Worm (Caenorhabditis elegans): Measurements from ENCODE around the gene F09C6.13.

F09C6.13 gene

DNA sequence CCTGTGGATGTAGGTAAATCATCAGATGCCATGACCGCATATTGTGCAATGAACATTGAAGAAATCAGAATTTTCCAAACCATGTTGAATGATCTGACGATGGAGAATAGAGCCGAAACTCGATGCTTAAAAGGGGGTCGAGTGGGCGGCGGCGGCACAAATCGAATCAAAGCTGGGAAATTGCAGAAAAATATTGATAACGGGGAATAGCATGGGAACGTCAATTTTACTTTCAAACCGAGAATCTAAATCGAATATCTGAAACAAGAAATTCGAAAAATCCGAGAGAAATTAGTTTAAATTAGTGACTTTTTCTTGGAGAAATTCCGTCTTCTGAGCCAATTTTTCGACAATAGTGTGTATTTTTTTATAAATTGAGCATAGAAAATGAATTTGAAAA is 31.2 kb downstream of the F09C6.13 start, which contains the start of gene F09C6.10:
F09C6.10 (minus strand) TSS at position 101 of the 400 bp plus-strand sequence.
- no peak for TF ChIP-seq ham-2 (GFP tag; optimal IDR thresholded peaks at IDR 0.05)
- no peak for TF ChIP-seq flh-1 (GFP tag; optimal IDR thresholded peaks at IDR 0.05)
- TF ChIP-seq bed-3 (GFP tag; optimal IDR thresholded peaks at IDR 0.05) = no peak
- no peak for TF ChIP-seq unc-62 (GFP tag; optimal IDR thresholded peaks at IDR 0.05)
- no peak for TF ChIP-seq sptf-1 (tag; optimal IDR thresholded peaks at IDR 0.05)
- TF ChIP-seq nhr-237 (tag; optimal IDR thresholded peaks at IDR 0.05) = no peak
- TF ChIP-seq pha-4 (tag; optimal IDR thresholded peaks at IDR 0.05) = no peak
- no peak for TF ChIP-seq lin-13 (tag; optimal IDR thresholded peaks at IDR 0.05)
- TF ChIP-seq mab-5 (tag; optimal IDR thresholded peaks at IDR 0.05) = no peak
- TF ChIP-seq ceh-39 (tag; optimal IDR thresholded peaks at IDR 0.05) = no peak
- TF ChIP-seq ces-1 (GFP tag; optimal IDR thresholded peaks at IDR 0.05) = no peak
- no peak for TF ChIP-seq M03D4.4 (tag; optimal IDR thresholded peaks at IDR 0.05)
- no peak for TF ChIP-seq lsy-2 (tag; optimal IDR thresholded peaks at IDR 0.05)
- no peak for TF ChIP-seq drap-1 (GFP tag; optimal IDR thresholded peaks at IDR 0.05)

DNA sequence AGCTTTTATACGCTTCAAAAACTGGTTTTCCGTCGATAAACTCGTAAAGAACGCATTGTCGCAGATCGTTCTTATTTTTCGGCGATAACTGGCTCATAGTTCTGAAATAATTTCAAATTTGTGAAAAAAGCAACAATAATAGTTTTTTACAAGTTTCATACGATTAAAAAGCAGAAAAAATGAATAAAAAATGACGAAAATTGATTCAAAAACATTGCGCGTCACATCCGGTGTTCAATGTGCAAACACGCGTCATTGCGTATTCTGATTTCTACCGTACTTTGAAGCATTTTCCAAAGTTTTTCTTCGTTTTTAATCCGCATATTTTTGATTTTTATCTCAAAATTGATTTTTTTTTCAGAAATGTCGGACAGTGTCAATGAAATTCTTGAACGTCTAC is 33.5 kb downstream of the F09C6.13 start, which contains the start of the genes fbxa-206 and Y102A5C.2:
fbxa-206 (minus strand) TSS at position 101 of the 400 bp plus-strand sequence.
Y102A5C.2 (plus strand) TSS at position 354 of the 400 bp plus-strand sequence.
- TF ChIP-seq unc-120 (tag; optimal IDR thresholded peaks at IDR 0.05; ENCODE audit: poor library complexity, severe bottlenecking) = no peak

DNA sequence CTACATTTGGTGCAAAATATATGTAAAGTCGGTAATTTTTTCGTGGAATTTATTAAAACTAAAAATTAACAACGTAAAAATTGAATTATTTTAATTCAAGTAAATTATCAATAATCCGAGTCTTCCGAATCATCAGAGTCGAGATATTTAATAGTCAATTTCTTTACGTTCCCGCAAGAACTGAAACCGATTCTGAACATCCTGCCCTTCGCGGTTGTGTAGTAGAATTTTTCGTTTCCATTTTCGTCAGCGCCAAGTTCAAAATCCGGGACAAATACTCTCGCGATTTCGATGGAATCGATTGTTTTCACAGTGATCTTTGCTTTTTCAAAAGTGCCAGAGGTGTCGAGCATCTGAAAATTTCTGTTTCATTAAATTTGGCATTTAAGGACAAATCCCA is 34.8 kb downstream of the F09C6.13 start:
- no peak for TF ChIP-seq lin-32 (GFP tag; optimal IDR thresholded peaks at IDR 0.05)
- TF ChIP-seq nhr-2 (tag; optimal IDR thresholded peaks at IDR 0.05) = no peak
- TF ChIP-seq lsy-2 (tag; optimal IDR thresholded peaks at IDR 0.05) = no peak
- TF ChIP-seq drap-1 (GFP tag; optimal IDR thresholded peaks at IDR 0.05) = no peak
- no peak for TF ChIP-seq sptf-1 (tag; optimal IDR thresholded peaks at IDR 0.05)
- TF ChIP-seq snpc-4 (tag; optimal IDR thresholded peaks at IDR 0.05) = no peak
- TF ChIP-seq mls-2 (tag; optimal IDR thresholded peaks at IDR 0.05) = no peak
- TF ChIP-seq bed-3 (GFP tag; optimal IDR thresholded peaks at IDR 0.05) = no peak
- no peak for TF ChIP-seq M03D4.4 (tag; optimal IDR thresholded peaks at IDR 0.05)

DNA sequence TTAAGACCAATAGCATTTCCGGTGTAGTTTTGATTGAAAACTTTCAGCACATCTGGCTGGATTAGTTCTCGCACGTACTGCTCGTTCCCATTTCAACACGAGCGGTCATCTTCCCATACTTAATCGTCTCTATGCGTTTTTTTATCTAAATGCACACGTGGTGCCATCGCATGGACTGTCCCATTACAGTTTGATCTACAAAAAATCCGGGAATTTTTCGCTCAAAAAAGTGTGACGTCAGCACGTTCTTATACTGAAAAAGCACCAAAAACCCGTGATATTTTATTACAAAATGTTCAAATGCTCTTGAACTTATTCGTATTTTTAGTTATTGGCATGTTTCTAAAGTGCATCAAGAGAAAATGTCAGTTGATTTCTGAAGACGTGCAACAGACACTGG is 37.1 kb downstream of the F09C6.13 start, which contains the start of gene Y102A5C.4:
Y102A5C.4 (plus strand) TSS at position 301 of the 400 bp plus-strand sequence.
- TF ChIP-seq zip-8 (tag; optimal IDR thresholded peaks at IDR 0.05) (no peak), nhr-2 (tag; optimal IDR thresholded peaks at IDR 0.05) (no peak), unc-62 (GFP tag; optimal IDR thresholded peaks at IDR 0.05) (no peak), lin-13 (tag; optimal IDR thresholded peaks at IDR 0.05) (no peak), unc-120 (tag; optimal IDR thresholded peaks at IDR 0.05; ENCODE audit: poor library complexity, severe bottlenecking) (no peak), mab-5 (tag; optimal IDR thresholded peaks at IDR 0.05) (no peak), bed-3 (GFP tag; optimal IDR thresholded peaks at IDR 0.05) (no peak), M03D4.4 (tag; optimal IDR thresholded peaks at IDR 0.05) (no peak), ztf-11 (tag; optimal IDR thresholded peaks at IDR 0.05) (no peak), nhr-12 (tag; optimal IDR thresholded peaks at IDR 0.05) (no peak), ceh-39 (tag; optimal IDR thresholded peaks at IDR 0.05) (no peak), lin-32 (GFP tag; optimal IDR thresholded peaks at IDR 0.05) (no peak), nhr-237 (tag; optimal IDR thresholded peaks at IDR 0.05) (no peak), blmp-1 (tag; optimal IDR thresholded peaks at IDR 0.05) (no peak), ham-2 (GFP tag; optimal IDR thresholded peaks at IDR 0.05) (no peak), ceh-43 (GFP tag; optimal IDR thresholded peaks at IDR 0.05) (no peak), mls-2 (tag; optimal IDR thresholded peaks at IDR 0.05) (no peak), hlh-1 (tag; optimal IDR thresholded peaks at IDR 0.05) (no peak)

DNA sequence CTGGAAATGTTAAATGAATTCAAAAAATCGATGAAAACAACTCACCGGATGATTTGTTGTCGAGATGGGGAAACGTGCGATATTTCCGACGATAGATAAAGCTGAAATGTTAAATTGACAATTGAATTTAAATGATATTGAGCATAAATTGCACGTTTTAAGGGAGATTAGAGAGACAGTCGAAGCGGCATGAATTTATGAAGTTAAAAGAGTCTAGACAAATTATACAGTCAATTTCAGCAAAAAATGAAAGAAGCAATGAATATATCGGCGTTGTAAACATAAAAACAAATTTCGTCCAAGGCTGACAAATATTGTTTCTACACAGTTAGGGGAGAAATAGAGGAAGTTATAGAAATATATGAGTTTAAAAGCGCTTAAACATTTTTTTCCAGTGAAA is 42.5 kb downstream of the F09C6.13 start, which contains the start of gene Y102A5C.36:
Y102A5C.36 (minus strand) TSS at position 101 of the 400 bp plus-strand sequence.
- TF ChIP-seq ceh-83 (GFP tag; optimal IDR thresholded peaks at IDR 0.05) (no peak), snpc-4 (tag; optimal IDR thresholded peaks at IDR 0.05) (no peak), unc-120 (tag; optimal IDR thresholded peaks at IDR 0.05; ENCODE audit: poor library complexity, severe bottlenecking) (no peak), blmp-1 (tag; optimal IDR thresholded peaks at IDR 0.05) (no peak), ztf-11 (tag; optimal IDR thresholded peaks at IDR 0.05) (no peak)

All from whole organism, mixed stage, embryonic.